Fruit fly (Drosophila melanogaster): ENCODE results near the gene CHMP2B.

CHMP2B gene

dm6 chr3L:5152354-5152806 lies 13.0 kb downstream of the CHMP2B start, which contains the start of the genes Gen and Srp54k (continued):
- TF ChIP-seq hth (optimal IDR thresholded peaks at IDR 0.05), result no peak
- no peak for TF ChIP-seq Dfd (GFP tag; optimal IDR thresholded peaks at IDR 0.05)
- TF ChIP-seq sc (optimal IDR thresholded peaks at IDR 0.05), result no peak
- peak; percentile 16 for TF ChIP-seq sc (GFP tag; optimal IDR thresholded peaks at IDR 0.05)
- no peak for TF ChIP-seq CG2875 (GFP tag; optimal IDR thresholded peaks at IDR 0.05)
- TF ChIP-seq HmgD (GFP tag; optimal IDR thresholded peaks at IDR 0.05), result no peak
- peak; percentile 45 to 46 for TF ChIP-seq dpn (GFP tag; optimal IDR thresholded peaks at IDR 0.05)
- TF ChIP-seq eve (GFP tag; optimal IDR thresholded peaks at IDR 0.05), result no peak
- TF ChIP-seq CG2712 (tag; optimal IDR thresholded peaks at IDR 0.05), result no peak
- no peak for TF ChIP-seq CG6175 (GFP tag; IDR thresholded peaks at IDR 0.05)
- no peak for TF ChIP-seq Asciz (GFP tag; optimal IDR thresholded peaks at IDR 0.05)
- no peak for TF ChIP-seq CG6791 (GFP tag; IDR thresholded peaks at IDR 0.05; ENCODE audit: partially characterized antibody)
- TF ChIP-seq emc (GFP tag; optimal IDR thresholded peaks at IDR 0.05), result no peak
- no peak for TF ChIP-seq CG9215 (GFP tag; IDR thresholded peaks at IDR 0.05)
- TF ChIP-seq bsh (GFP tag; optimal IDR thresholded peaks at IDR 0.05), result peak in 1 of 2 experiments; percentile 5
- no peak for TF ChIP-seq Lim3 (GFP tag; IDR thresholded peaks at IDR 0.05)
- peak; percentile 60 for TF ChIP-seq CG9932 (GFP tag; IDR thresholded peaks at IDR 0.05)
- TF ChIP-seq CG42726 (GFP tag; IDR thresholded peaks at IDR 0.05; ENCODE audit: partially characterized antibody), result peak; percentile 8; the same call in 1 of the 2 replicates
- no peak for TF ChIP-seq jumu (GFP tag; optimal IDR thresholded peaks at IDR 0.05)
- peak; percentile 83 for TF ChIP-seq CG12659 (GFP tag; optimal IDR thresholded peaks at IDR 0.05)
- TF ChIP-seq zen2 (GFP tag; IDR thresholded peaks at IDR 0.05; ENCODE audit: partially characterized antibody), result no peak
- TF ChIP-seq CG17186 (GFP tag; optimal IDR thresholded peaks at IDR 0.05), result no peak
- TF ChIP-seq C15 (GFP tag; IDR thresholded peaks at IDR 0.05), result no peak
- no peak for TF ChIP-seq fu2 (GFP tag; optimal IDR thresholded peaks at IDR 0.05)
- TF ChIP-seq CG14667 (GFP tag; IDR thresholded peaks at IDR 0.05), result no peak
- no peak for TF ChIP-seq CG31365 (tag; optimal IDR thresholded peaks at IDR 0.05)
- no peak for TF ChIP-seq toy (GFP tag; IDR thresholded peaks at IDR 0.05)
- no peak for TF ChIP-seq Bteb2 (GFP tag; optimal IDR thresholded peaks at IDR 0.05)
- no peak for TF ChIP-seq CG31441 (GFP tag; IDR thresholded peaks at IDR 0.05)
- TF ChIP-seq klu (GFP tag; IDR thresholded peaks at IDR 0.05), result peak; percentile 22; the same call in 1 of the 2 replicates
- TF ChIP-seq Hsf (GFP tag; optimal IDR thresholded peaks at IDR 0.05), result peak; percentile 55
- no peak for TF ChIP-seq run (tag; optimal IDR thresholded peaks at IDR 0.05)
- TF ChIP-seq schlank (tag; optimal IDR thresholded peaks at IDR 0.05), result no peak
- TF ChIP-seq CG17802 (tag; optimal IDR thresholded peaks at IDR 0.05), result no peak
- peak; percentile 79 for TF ChIP-seq ssp (GFP tag; IDR thresholded peaks at IDR 0.05)
- TF ChIP-seq amos (GFP tag; IDR thresholded peaks at IDR 0.05; ENCODE audit: partially characterized antibody), result peak; percentile 24; the same call in 1 of the 2 replicates
- no peak for TF ChIP-seq D19B (GFP tag; optimal IDR thresholded peaks at IDR 0.05)
- TF ChIP-seq CG8290 (GFP tag; optimal IDR thresholded peaks at IDR 0.05), result no peak
- no peak for TF ChIP-seq CG8290 (tag; optimal IDR thresholded peaks at IDR 0.05)
- no peak for TF ChIP-seq br (optimal IDR thresholded peaks at IDR 0.05)
- no peak for TF ChIP-seq ac (GFP tag; optimal IDR thresholded peaks at IDR 0.05)
- TF ChIP-seq CG10979 (tag; optimal IDR thresholded peaks at IDR 0.05), result no peak
- no peak for TF ChIP-seq CkIIα-i1 (GFP tag; IDR thresholded peaks at IDR 0.05)
- no peak for TF ChIP-seq gce (GFP tag; IDR thresholded peaks at IDR 0.05)
- TF ChIP-seq CG32772 (GFP tag; IDR thresholded peaks at IDR 0.05), result no peak
- no peak for TF ChIP-seq CG9797 (GFP tag; optimal IDR thresholded peaks at IDR 0.05)
- no peak for TF ChIP-seq CG3995 (GFP tag; optimal IDR thresholded peaks at IDR 0.05)
- no peak for TF ChIP-seq Sox100B (GFP tag; optimal IDR thresholded peaks at IDR 0.05)
- peak; percentile 95 for TF ChIP-seq MESR4 (GFP tag; optimal IDR thresholded peaks at IDR 0.05)
- no peak for TF ChIP-seq ro (GFP tag; IDR thresholded peaks at IDR 0.05)
- TF ChIP-seq D19A (tag; optimal IDR thresholded peaks at IDR 0.05), result no peak
- TF ChIP-seq CG3163 (GFP tag; optimal IDR thresholded peaks at IDR 0.05), result no peak
- no peak for TF ChIP-seq H15 (GFP tag; IDR thresholded peaks at IDR 0.05)

Measured in whole organism, embryonic.